6 worm cellular contexts compared by ENCODE assay signal in genomic region chrII:5222830-5223229, ce11.
TF ChIP-seq lines count a peak whose summit lies in the region.

No protein-coding gene starts in this region.

TF ChIP-seq in whole organism, L1 larva, 84 proteins besides CTCF, POLR2A, EP300 and RAD21:
- TF ChIP-seq egl-13 (tag; optimal IDR thresholded peaks at IDR 0.05; lab: Kevin White, UChicago): no peak
- TF ChIP-seq rnt-1 (tag; optimal IDR thresholded peaks at IDR 0.05; lab: Kevin White, UChicago): peak; percentile 72
- TF ChIP-seq lsy-2 (tag; optimal IDR thresholded peaks at IDR 0.05; lab: Kevin White, UChicago): peak in 1 of 2 experiments; percentile 1
- peak; percentile 32 for TF ChIP-seq dsc-1 (tag; optimal IDR thresholded peaks at IDR 0.05; lab: Kevin White, UChicago)
- peak; percentile 1 for TF ChIP-seq snu-23 (GFP tag; optimal IDR thresholded peaks at IDR 0.05; lab: Kevin White, UChicago)
- TF ChIP-seq skn-1 (tag; optimal IDR thresholded peaks at IDR 0.05; lab: Kevin White, UChicago): no peak
- peak; percentile 5 for TF ChIP-seq lin-14 (GFP tag; optimal IDR thresholded peaks at IDR 0.05; lab: Kevin White, UChicago)
- TF ChIP-seq nhr-71 (tag; optimal IDR thresholded peaks at IDR 0.05; lab: Kevin White, UChicago): peak; percentile 41

TF ChIP-seq in whole organism, L2 larva, 48 proteins besides CTCF, POLR2A, EP300 and RAD21:
- no peak for TF ChIP-seq unc-62 (GFP tag; optimal IDR thresholded peaks at IDR 0.05; lab: Kevin White, UChicago)
- TF ChIP-seq ZK546.5 (tag; optimal IDR thresholded peaks at IDR 0.05; lab: Kevin White, UChicago): no peak
- no peak for TF ChIP-seq unc-55 (GFP tag; optimal IDR thresholded peaks at IDR 0.05; lab: Kevin White, UChicago)
- TF ChIP-seq nhr-129 (tag; optimal IDR thresholded peaks at IDR 0.05; lab: Kevin White, UChicago): peak; percentile 14
- TF ChIP-seq mab-5 (tag; optimal IDR thresholded peaks at IDR 0.05; lab: Kevin White, UChicago): peak; percentile 0
- no peak for TF ChIP-seq mdl-1 (tag; optimal IDR thresholded peaks at IDR 0.05; lab: Kevin White, UChicago)
- TF ChIP-seq sma-3 (GFP tag; optimal IDR thresholded peaks at IDR 0.05; lab: Kevin White, UChicago): no peak
- no peak for TF ChIP-seq snpc-4 (tag; optimal IDR thresholded peaks at IDR 0.05; lab: Kevin White, UChicago)
- no peak for TF ChIP-seq F13H6.1 (tag; optimal IDR thresholded peaks at IDR 0.05; lab: Kevin White, UChicago)
- no peak for TF ChIP-seq nhr-237 (tag; optimal IDR thresholded peaks at IDR 0.05; lab: Kevin White, UChicago)
- TF ChIP-seq dmd-4 (tag; optimal IDR thresholded peaks at IDR 0.05; lab: Kevin White, UChicago): no peak
- TF ChIP-seq ama-1 (optimal IDR thresholded peaks at IDR 0.05; lab: Kevin White, UChicago): no peak
- TF ChIP-seq mbf-1 (tag; optimal IDR thresholded peaks at IDR 0.05; lab: Kevin White, UChicago): no peak
- no peak for TF ChIP-seq lin-13 (GFP tag; optimal IDR thresholded peaks at IDR 0.05; lab: Kevin White, UChicago)
- TF ChIP-seq blmp-1 (tag; optimal IDR thresholded peaks at IDR 0.05; lab: Kevin White, UChicago; ENCODE audit: insufficient read depth): no peak
- no peak for TF ChIP-seq zag-1 (tag; optimal IDR thresholded peaks at IDR 0.05; lab: Kevin White, UChicago)

TF ChIP-seq in whole organism, L3 larva, 47 proteins besides CTCF, POLR2A, EP300 and RAD21:
- TF ChIP-seq egl-5 (tag; optimal IDR thresholded peaks at IDR 0.05; lab: Kevin White, UChicago) (peak; percentile 88), nfya-1 (tag; optimal IDR thresholded peaks at IDR 0.05; lab: Kevin White, UChicago; ENCODE audit: insufficient read depth) (peak; percentile 36), nhr-77 (tag; optimal IDR thresholded peaks at IDR 0.05; lab: Kevin White, UChicago) (no peak)

TF ChIP-seq in whole organism, L4 larva, 104 proteins besides CTCF, POLR2A, EP300 and RAD21:
- TF ChIP-seq vab-7 (GFP tag; IDR thresholded peaks at IDR 0.05; lab: Robert Waterston, UW): no peak
- TF ChIP-seq lin-1 (GFP tag; IDR thresholded peaks at IDR 0.05; lab: Robert Waterston, UW): no peak
- peak; percentile 9 for TF ChIP-seq nhr-11 (tag; optimal IDR thresholded peaks at IDR 0.05; lab: Kevin White, UChicago)
- TF ChIP-seq aha-1 (tag; lab: Kevin White, UChicago): peak; percentile 46
TF ChIP-seq in whole organism, L4 larva: peak in this region for 2.

TF ChIP-seq in whole organism, late embryonic, 69 proteins besides CTCF, POLR2A, EP300 and RAD21:
- TF ChIP-seq rnt-1 (tag; optimal IDR thresholded peaks at IDR 0.05; lab: Kevin White, UChicago) (peak; percentile 21), nfya-1 (tag; optimal IDR thresholded peaks at IDR 0.05; lab: Kevin White, UChicago) (peak; percentile 26), unc-55 (GFP tag; optimal IDR thresholded peaks at IDR 0.05; lab: Kevin White, UChicago) (peak; percentile 77), ref-2 (tag; optimal IDR thresholded peaks at IDR 0.05; lab: Kevin White, UChicago) (no peak), ceh-18 (tag; optimal IDR thresholded peaks at IDR 0.05; lab: Kevin White, UChicago) (peak; percentile 0)

TF ChIP-seq in whole organism, mixed stage, embryonic, 35 proteins besides CTCF, POLR2A, EP300 and RAD21:
- TF ChIP-seq lin-32 (GFP tag; optimal IDR thresholded peaks at IDR 0.05; lab: Kevin White, UChicago) (no peak), snpc-4 (tag; optimal IDR thresholded peaks at IDR 0.05; lab: Kevin White, UChicago) (no peak), nhr-12 (tag; optimal IDR thresholded peaks at IDR 0.05; lab: Kevin White, UChicago) (no peak), elt-1 (tag; optimal IDR thresholded peaks at IDR 0.05; lab: Kevin White, UChicago; ENCODE audit: borderline replicate concordance, insufficient read depth) (no peak), unc-62 (GFP tag; optimal IDR thresholded peaks at IDR 0.05; lab: Kevin White, UChicago) (peak; percentile 71), unc-39 (tag; optimal IDR thresholded peaks at IDR 0.05; lab: Kevin White, UChicago) (no peak), ces-1 (GFP tag; optimal IDR thresholded peaks at IDR 0.05; lab: Kevin White, UChicago) (no peak), ztf-11 (tag; optimal IDR thresholded peaks at IDR 0.05; lab: Kevin White, UChicago) (no peak), nhr-237 (tag; optimal IDR thresholded peaks at IDR 0.05; lab: Kevin White, UChicago) (no peak), sptf-1 (tag; optimal IDR thresholded peaks at IDR 0.05; lab: Kevin White, UChicago) (no peak), zip-8 (tag; optimal IDR thresholded peaks at IDR 0.05; lab: Kevin White, UChicago) (no peak), bed-3 (GFP tag; optimal IDR thresholded peaks at IDR 0.05; lab: Kevin White, UChicago) (no peak), ceh-39 (tag; optimal IDR thresholded peaks at IDR 0.05; lab: Kevin White, UChicago) (no peak), pha-4 (tag; optimal IDR thresholded peaks at IDR 0.05; lab: Kevin White, UChicago) (no peak), mab-5 (tag; optimal IDR thresholded peaks at IDR 0.05; lab: Kevin White, UChicago) (peak; percentile 37), hlh-1 (tag; optimal IDR thresholded peaks at IDR 0.05; lab: Kevin White, UChicago) (peak; percentile 86), tbx-8 (GFP tag; optimal IDR thresholded peaks at IDR 0.05; lab: Kevin White, UChicago) (no peak), unc-120 (tag; optimal IDR thresholded peaks at IDR 0.05; lab: Kevin White, UChicago; ENCODE audit: poor library complexity, severe bottlenecking) (peak; percentile 42), mls-2 (tag; optimal IDR thresholded peaks at IDR 0.05; lab: Kevin White, UChicago) (no peak), nhr-28 (tag; optimal IDR thresholded peaks at IDR 0.05; lab: Kevin White, UChicago) (no peak), blmp-1 (tag; optimal IDR thresholded peaks at IDR 0.05; lab: Kevin White, UChicago) (no peak), ceh-43 (GFP tag; optimal IDR thresholded peaks at IDR 0.05; lab: Kevin White, UChicago) (no peak), ham-2 (GFP tag; optimal IDR thresholded peaks at IDR 0.05; lab: Kevin White, UChicago) (no peak), mep-1 (tag; optimal IDR thresholded peaks at IDR 0.05; lab: Kevin White, UChicago) (no peak), lsy-2 (tag; optimal IDR thresholded peaks at IDR 0.05; lab: Kevin White, UChicago) (no peak)
TF ChIP-seq in whole organism, mixed stage, embryonic: peak in this region for 4.

Comparison
In these comparisons a context has a peak if more than half of its experiments do, and no peak if none do; other contexts are left out.
1. Of the 29 proteins assayed by ChIP-seq in both whole organism, L4 larva and whole organism, L1 larva: peak only in whole organism, L4 larva: aha-1 and nhr-11; only in whole organism, L1 larva: none; in both: none; in neither: 26; mixed calls (peak in some experiments, not most) for 1.